Fruit fly (Drosophila melanogaster) whole organism, pupa: Measurements from ENCODE around the gene Gprk2.
A peak's percentile ranks its signal among the peaks of the same experiment; 100 is the strongest.

Experiments used
- CG9948 ChIP-seq: fragments of 200-800 bp; sonication (Bioruptor generic); optimal IDR thresholded peaks from 2 replicates; lab custom pipeline; 2018; ENCODE audit warnings: missing biosample characterization, mild to moderate bottlenecking, missing genetic modification characterization, moderate library complexity
- D1 ChIP-seq: fragments of 200-800 bp; sonication (Bioruptor generic); optimal IDR thresholded peaks from 2 replicates; lab custom pipeline; 2018; ENCODE audit warnings: missing biosample characterization, mild to moderate bottlenecking, missing genetic modification characterization, moderate library complexity
- EcR ChIP-seq: fragments of 200-800 bp; sonication (Bioruptor generic); optimal IDR thresholded peaks from 3 replicates; lab custom pipeline; 2019; ENCODE audit warnings: missing biosample characterization, missing genetic modification characterization, mild to moderate bottlenecking, moderate library complexity, missing genetic modification reagents
- Ets98B ChIP-seq: fragments of 200-800 bp; sonication (Bioruptor generic); IDR thresholded peaks from 2 replicates; pipeline ENCODE4 v1.3.6; 2022; ENCODE audit warnings: missing biosample characterization, missing genetic modification characterization
- Pif1B ChIP-seq: fragments of 200-800 bp; sonication (Bioruptor generic); optimal IDR thresholded peaks from 3 replicates; lab custom pipeline; 2016; ENCODE audit warnings: missing biosample characterization, missing genetic modification characterization
- Snoo ChIP-seq: fragments of 200-800 bp; sonication (Bioruptor generic); optimal IDR thresholded peaks from 3 replicates; lab custom pipeline; 2017; ENCODE audit warnings: missing biosample characterization, mild to moderate bottlenecking, missing genetic modification characterization, inconsistent platforms
- fd96Ca ChIP-seq: fragments of 200-800 bp; sonication (Bioruptor generic); IDR thresholded peaks from 3 replicates; pipeline ENCODE4 v1.3.6; 2022; ENCODE audit warnings: missing biosample characterization, missing genetic modification characterization
- gl ChIP-seq: fragments of 200-800 bp; sonication (Bioruptor generic); optimal IDR thresholded peaks from 2 replicates; lab custom pipeline; 2018; ENCODE audit warnings: missing biosample characterization, mild to moderate bottlenecking, missing genetic modification characterization
- rn ChIP-seq: fragments of 200-800 bp; sonication (Bioruptor generic); IDR thresholded peaks from 2 replicates; pipeline ENCODE4 v1.3.6; 2022; ENCODE audit warnings: missing biosample characterization, missing genetic modification characterization

- TF ChIP-seq D1 (no peak), gl (no peak), Ets98B (GFP tag; lab: Robert Waterston, UW) (no peak), Snoo (tag; lab: Kevin White, UChicago) (no peak), EcR (GFP tag; lab: Kevin White, UChicago) (peak; percentile 70), fd96Ca (GFP tag; lab: Robert Waterston, UW) (no peak), CG9948 (tag; lab: Kevin White, UChicago) (no peak), rn (GFP tag; lab: Robert Waterston, UW) (no peak), Pif1B (GFP tag; lab: Kevin White, UChicago) (no peak)
Measured at dm6 chr3R:31437420-31438058, 32.5 kb downstream of the Gprk2 start.
